Worm (Caenorhabditis elegans): Measurements from ENCODE around the gene sgt-1.
"Not testable (repeated sequence)": the region's sequence is repeated elsewhere in the genome, so short reads cannot be mapped to it uniquely, and the experiment has no call there.

DNA sequence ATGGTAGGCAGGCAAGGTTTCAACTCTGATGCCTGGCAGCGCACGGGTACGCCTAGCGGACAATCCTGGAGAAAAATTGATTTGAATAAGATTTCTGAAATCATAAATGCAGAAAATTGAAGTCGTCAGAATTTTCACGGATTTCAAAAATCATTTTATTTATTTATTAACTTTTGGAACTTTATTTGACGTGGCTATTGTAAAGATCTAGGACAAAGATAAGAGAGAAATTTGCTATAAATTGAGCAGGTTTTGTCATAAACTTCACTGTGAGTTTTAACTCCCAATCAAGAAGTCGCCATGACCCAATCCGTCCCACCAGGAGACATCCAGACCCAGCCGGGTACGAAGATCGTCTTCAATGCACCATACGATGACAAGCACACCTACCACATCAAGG is 29.1 kb upstream of the sgt-1 start, which contains the start of gene msp-152:
- TF ChIP-seq F23B12.7 (tag; optimal IDR thresholded peaks at IDR 0.05; ENCODE audit: insufficient read depth); hsf-1 (GFP tag; IDR thresholded peaks at IDR 0.05): not testable (repeated sequence)
